Worm (Caenorhabditis elegans): ENCODE results near the gene ZK616.8.

DNA sequence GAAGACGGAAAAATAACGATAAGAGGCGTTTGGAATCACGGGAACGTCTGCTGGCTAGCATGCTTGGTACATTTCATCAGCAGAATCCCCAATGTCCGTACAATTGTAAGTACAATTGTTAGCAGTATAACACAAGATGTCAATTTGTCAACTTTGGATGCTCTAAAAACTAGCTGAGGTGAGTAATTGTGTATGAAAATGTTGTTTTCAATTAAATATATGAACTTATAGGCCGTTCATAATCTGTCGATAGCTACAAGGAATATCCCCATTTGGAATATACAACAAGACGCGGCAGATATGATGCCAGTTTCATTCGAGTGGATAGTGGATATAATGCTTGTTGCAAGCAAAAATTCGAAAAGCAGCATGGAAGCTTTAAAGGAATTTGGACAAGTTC is 27.0 kb downstream of the ZK616.8 start, which contains the start of gene F41H10.12:
- no peak for TF ChIP-seq unc-39 (tag; optimal IDR thresholded peaks at IDR 0.05)
- no peak for TF ChIP-seq ama-1 (optimal IDR thresholded peaks at IDR 0.05)
- no peak for TF ChIP-seq zag-1 (tag; optimal IDR thresholded peaks at IDR 0.05)
- TF ChIP-seq lin-39 (tag; optimal IDR thresholded peaks at IDR 0.05), result no peak
- no peak for TF ChIP-seq elt-3 (tag; optimal IDR thresholded peaks at IDR 0.05)

All from whole organism, L2 larva.